Worm (Caenorhabditis elegans) whole organism, late embryonic: ENCODE results near the gene tpra-1.

Experiments used
- tbx-2 ChIP-seq: sonication (generic microtip); optimal IDR thresholded peaks from 2 replicates; lab custom pipeline; 2016; ENCODE audit warnings: missing genetic modification characterization, missing compliant biosample characterization
- tbx-7 ChIP-seq: sonication (generic microtip); optimal IDR thresholded peaks from 2 replicates; lab custom pipeline; 2016; ENCODE audit warnings: missing genotype, missing genetic modification characterization, missing compliant biosample characterization
- unc-55 ChIP-seq: sonication (generic microtip); optimal IDR thresholded peaks from 2 replicates; lab custom pipeline; 2017; ENCODE audit warnings: missing biosample characterization, missing genetic modification reagents, missing genetic modification characterization

DNA sequence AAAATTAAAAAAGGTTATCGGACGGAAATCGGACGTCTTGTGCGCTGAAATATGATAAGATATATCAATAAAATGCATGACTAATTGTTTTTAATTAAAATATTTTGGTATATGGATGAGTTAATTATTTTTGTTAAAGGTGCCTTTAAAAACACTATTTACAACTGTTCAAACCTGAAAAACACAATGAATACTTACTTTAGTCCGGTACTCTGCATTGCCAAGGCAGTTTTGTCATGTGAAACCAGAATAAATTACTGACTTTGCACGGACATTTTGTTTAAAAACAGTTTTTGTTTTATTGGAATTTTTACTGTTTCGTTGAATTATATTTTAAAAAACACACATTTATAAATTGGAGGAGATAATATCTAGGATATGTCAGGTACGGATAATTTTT is 11.7 kb downstream of the tpra-1 start, which contains the start of gene suex-2:
- TF ChIP-seq tbx-2 (tag; lab: Kevin White, UChicago) (no peak), unc-55 (no peak), tbx-7 (tag; lab: Kevin White, UChicago) (no peak)
